Worm (Caenorhabditis elegans) whole organism, L3 larva: ENCODE measurements around the gene hot-9.
A peak's percentile ranks its signal among the peaks of the same experiment; 100 is the strongest.

ENCODE experiments used
- ama-1 ChIP-seq: fragments of 150-350 bp; optimal IDR thresholded peaks from 2 replicates; lab custom pipeline; 2018
- ceh-28 ChIP-seq: fragments of 150-350 bp; optimal IDR thresholded peaks from 2 replicates; lab custom pipeline; 2014; ENCODE audit warnings: missing biosample characterization, missing genetic modification reagents, missing genetic modification characterization
- daf-12 ChIP-seq: fragments of 150-350 bp; optimal IDR thresholded peaks from 2 replicates; lab custom pipeline; 2014; ENCODE audit warnings: missing biosample characterization, missing genetic modification reagents, missing genetic modification characterization
- elt-1 ChIP-seq: fragments of 150-350 bp; optimal IDR thresholded peaks from 2 replicates; lab custom pipeline; 2014; ENCODE audit warnings: missing biosample characterization, missing genetic modification characterization
- elt-2 ChIP-seq: sonication (generic microtip); optimal IDR thresholded peaks from 2 replicates; lab custom pipeline; 2016; ENCODE audit warnings: missing genetic modification reagents, mild to moderate bottlenecking, missing genetic modification characterization, missing compliant biosample characterization
- elt-3 ChIP-seq, 3 experiments: fragments of 150-350 bp in 1 of 3; sonication (generic microtip) in 2 of 3; optimal IDR thresholded peaks; 2 replicates in 2 of 3; 4 replicates in 1 of 3; lab custom pipeline; 2014 to 2017; ENCODE audit warnings: missing biosample characterization in 3 of 3, missing genetic modification characterization in 3 of 3
- hmg-11 ChIP-seq: sonication (generic microtip); optimal IDR thresholded peaks from 2 replicates; lab custom pipeline; 2016; ENCODE audit warnings: missing genetic modification characterization, missing compliant biosample characterization
- lin-15B ChIP-seq: fragments of 150-350 bp; optimal IDR thresholded peaks from 2 replicates; lab custom pipeline; 2014; ENCODE audit warnings: missing biosample characterization, missing genetic modification characterization
- lin-39 ChIP-seq: fragments of 150-350 bp; optimal IDR thresholded peaks from 2 replicates; lab custom pipeline; 2018; ENCODE audit warnings: missing biosample characterization, missing genetic modification reagents, missing genetic modification characterization
- lsy-12 ChIP-seq: sonication (generic microtip); optimal IDR thresholded peaks from 2 replicates; lab custom pipeline; 2016; ENCODE audit warnings: mild to moderate bottlenecking, missing genetic modification characterization, missing compliant biosample characterization
- mdl-1 ChIP-seq: fragments of 150-350 bp; optimal IDR thresholded peaks from 2 replicates; lab custom pipeline; 2014; ENCODE audit warnings: missing biosample characterization, missing genetic modification characterization
- nfya-1 ChIP-seq: sonication (generic microtip); optimal IDR thresholded peaks from 2 replicates; lab custom pipeline; 2017; ENCODE audit warnings: missing genetic modification characterization, mild to moderate bottlenecking, missing compliant biosample characterization, antibody characterized with exemption, moderate library complexity; ENCODE audit not compliant: insufficient read depth
- nhr-11 ChIP-seq: fragments of 150-350 bp; optimal IDR thresholded peaks from 2 replicates; lab custom pipeline; 2014; ENCODE audit warnings: missing biosample characterization, missing genetic modification characterization
- nhr-12 ChIP-seq: fragments of 150-350 bp; optimal IDR thresholded peaks from 2 replicates; lab custom pipeline; 2014; ENCODE audit warnings: missing biosample characterization, missing genetic modification characterization
- nhr-23 ChIP-seq: fragments of 150-350 bp; optimal IDR thresholded peaks from 2 replicates; lab custom pipeline; 2014; ENCODE audit warnings: missing biosample characterization, missing genetic modification reagents, missing genetic modification characterization
- nhr-25 ChIP-seq: sonication (generic microtip); optimal IDR thresholded peaks from 2 replicates; lab custom pipeline; 2017; ENCODE audit warnings: missing biosample characterization, missing genetic modification characterization
- nhr-43 ChIP-seq: sonication (generic microtip); optimal IDR thresholded peaks from 2 replicates; lab custom pipeline; 2016; ENCODE audit warnings: mild to moderate bottlenecking, missing genetic modification characterization, missing compliant biosample characterization; ENCODE audit not compliant: poor library complexity, severe bottlenecking
- nhr-67 ChIP-seq: fragments of 150-350 bp; optimal IDR thresholded peaks from 2 replicates; lab custom pipeline; 2014; ENCODE audit warnings: missing biosample characterization, missing genetic modification characterization
- nhr-76 ChIP-seq: fragments of 150-350 bp; sonication (generic microtip); optimal IDR thresholded peaks from 5 replicates; lab custom pipeline; 2014; ENCODE audit warnings: missing biosample characterization, missing genetic modification characterization
- nhr-77 ChIP-seq: fragments of 150-350 bp; optimal IDR thresholded peaks from 2 replicates; lab custom pipeline; 2014; ENCODE audit warnings: missing biosample characterization, missing genetic modification characterization
- pha-4 ChIP-seq: fragments of 150-350 bp; optimal IDR thresholded peaks from 2 replicates; lab custom pipeline; 2014; ENCODE audit warnings: missing biosample characterization, missing genetic modification reagents, missing genetic modification characterization
- pqm-1 ChIP-seq: fragments of 150-350 bp; optimal IDR thresholded peaks from 2 replicates; lab custom pipeline; 2017; ENCODE audit warnings: missing biosample characterization, missing genetic modification characterization, inconsistent platforms
- sea-2 ChIP-seq: fragments of 150-350 bp; sonication (generic microtip); optimal IDR thresholded peaks from 4 replicates; lab custom pipeline; 2014; ENCODE audit warnings: missing biosample characterization, missing genetic modification reagents, missing genetic modification characterization
- skn-1 ChIP-seq: fragments of 150-350 bp; optimal IDR thresholded peaks from 2 replicates; lab custom pipeline; 2014; ENCODE audit warnings: missing biosample characterization, missing genetic modification characterization
- snpc-4 ChIP-seq: fragments of 150-350 bp; optimal IDR thresholded peaks from 2 replicates; lab custom pipeline; 2014; ENCODE audit warnings: missing biosample characterization, missing genetic modification characterization
- tbx-2 ChIP-seq: sonication (generic microtip); optimal IDR thresholded peaks from 2 replicates; lab custom pipeline; 2016; ENCODE audit warnings: mild to moderate bottlenecking, missing genetic modification characterization, missing compliant biosample characterization
- ztf-11 ChIP-seq: fragments of 150-350 bp; optimal IDR thresholded peaks from 2 replicates; lab custom pipeline; 2014; ENCODE audit warnings: missing biosample characterization, missing genetic modification characterization

hot-9 gene

DNA sequence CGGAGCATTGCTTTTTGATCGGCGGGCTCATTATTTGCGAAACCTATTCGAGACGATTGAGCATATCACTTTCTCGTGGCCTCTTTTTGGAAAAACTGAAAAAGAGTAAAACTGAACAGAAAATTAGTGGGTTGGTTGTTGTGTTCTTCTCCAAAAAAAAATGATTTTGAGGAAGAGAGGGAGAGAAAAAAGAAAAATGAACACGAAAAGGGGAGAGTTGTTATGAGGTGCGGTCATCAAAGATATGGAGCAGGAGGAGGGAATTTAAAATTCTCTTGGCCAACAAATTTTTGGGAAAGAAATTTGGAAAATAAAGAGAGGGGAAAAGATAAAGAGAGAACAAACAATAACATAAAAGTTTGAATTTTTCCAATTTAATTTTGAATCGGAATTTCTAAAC, at the start of gene hot-9:
hot-9 (minus strand) TSS at position 101 of the 400 bp plus-strand sequence.
- no peak for TF ChIP-seq nhr-11
- TF ChIP-seq, all 47 proteins: peak for 0

DNA sequence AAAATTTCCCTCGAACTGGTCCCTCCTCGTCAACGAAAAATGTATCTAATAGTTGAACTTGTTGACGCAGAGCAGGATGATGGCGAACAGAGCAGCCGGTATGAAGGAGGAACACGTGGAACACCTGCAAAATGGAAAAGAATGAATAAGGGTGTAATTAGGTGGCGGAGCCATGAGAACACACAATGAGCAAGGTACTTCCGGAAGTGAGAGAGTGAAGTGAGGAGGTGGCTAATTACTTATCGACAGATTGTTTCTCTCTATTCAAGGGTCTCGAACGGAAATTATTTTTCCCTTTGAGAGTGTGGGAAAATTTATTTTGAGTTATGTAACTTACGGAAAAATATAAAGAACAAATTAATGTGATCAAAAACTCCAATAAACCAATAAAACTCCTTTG, 48.2 kb upstream of the hot-9 start:
- TF ChIP-seq snpc-4 (tag; lab: Kevin White, UChicago) (no peak), nhr-67 (tag; lab: Kevin White, UChicago) (no peak), ztf-11 (tag; lab: Kevin White, UChicago) (no peak), daf-12 (tag; lab: Kevin White, UChicago) (no peak), tbx-2 (tag; lab: Kevin White, UChicago) (no peak), nhr-76 (tag; lab: Kevin White, UChicago) (no peak)
- TF ChIP-seq, all 47 proteins: peak for 0

DNA sequence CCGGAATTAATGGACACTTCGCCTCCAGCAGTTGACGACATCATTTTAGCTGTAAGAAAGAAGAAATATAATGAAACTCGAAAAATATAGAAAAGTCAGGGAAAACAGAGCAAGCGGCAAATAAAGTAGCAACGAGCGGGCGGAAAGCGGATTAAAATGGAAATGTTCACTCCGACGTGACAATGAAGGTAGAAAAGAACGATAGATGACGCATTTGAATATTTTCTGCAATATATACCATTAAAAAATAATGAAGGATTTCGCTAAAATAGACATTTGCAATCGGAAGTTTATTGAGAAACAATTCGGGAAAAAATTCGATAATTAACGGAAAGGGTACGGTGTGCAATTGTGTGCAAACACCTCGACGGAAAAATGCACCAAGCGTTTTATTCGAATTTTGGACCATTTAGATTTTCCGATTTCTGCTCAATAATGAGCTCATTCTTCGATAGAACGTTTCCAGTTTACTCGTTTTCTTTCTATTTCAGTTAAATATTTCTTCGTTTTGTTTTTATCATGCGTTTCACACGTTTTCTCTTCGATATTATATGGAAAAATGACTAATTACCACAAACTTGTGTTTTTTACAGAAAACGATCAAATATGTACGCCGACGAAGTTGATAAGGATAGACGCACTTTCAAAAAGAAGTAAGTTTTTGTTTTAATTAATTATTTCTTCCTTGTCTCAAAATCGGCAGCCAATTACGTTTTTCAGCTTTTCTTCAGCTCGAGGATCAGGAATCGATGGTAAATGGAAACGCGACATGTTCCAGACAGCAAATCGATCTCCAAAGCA, 45.9 kb upstream of the hot-9 start, which contains the start of the genes snpn-1 and C02B10.4:
snpn-1 (minus strand) TSS at position 51 of the 801 bp plus-strand sequence.
C02B10.4 (plus strand) TSS at position 594 of the 801 bp plus-strand sequence.
- peak; percentile 5 for TF ChIP-seq nhr-43
- peak; percentile 33 for TF ChIP-seq skn-1 (tag; lab: Kevin White, UChicago)
- peak; percentile 10 for TF ChIP-seq snpc-4 (tag; lab: Kevin White, UChicago)
- no peak for TF ChIP-seq ama-1
- peak; percentile 34 for TF ChIP-seq hmg-11
- peak; percentile 37 for TF ChIP-seq lin-15B (tag; lab: Kevin White, UChicago)
- TF ChIP-seq nfya-1 (tag; lab: Kevin White, UChicago): peak; percentile 82
- TF ChIP-seq elt-2 (tag; lab: Kevin White, UChicago): peak; percentile 11
- peak; percentile 3 for TF ChIP-seq pqm-1 (tag; lab: Kevin White, UChicago)
- no peak for TF ChIP-seq lsy-12
- TF ChIP-seq elt-1 (tag; lab: Kevin White, UChicago): no peak
- peak; percentile 22 for TF ChIP-seq sea-2 (GFP tag; lab: Kevin White, UChicago)
- TF ChIP-seq tbx-2 (tag; lab: Kevin White, UChicago): no peak
- peak; percentile 76 for TF ChIP-seq lin-39 (tag; lab: Kevin White, UChicago)
- no peak for TF ChIP-seq nhr-12 (tag; lab: Kevin White, UChicago)
- TF ChIP-seq pha-4 (tag; lab: Kevin White, UChicago): peak; percentile 52
- TF ChIP-seq ceh-28 (tag; lab: Kevin White, UChicago): peak; percentile 24
- no peak for TF ChIP-seq daf-12 (tag; lab: Kevin White, UChicago)

DNA sequence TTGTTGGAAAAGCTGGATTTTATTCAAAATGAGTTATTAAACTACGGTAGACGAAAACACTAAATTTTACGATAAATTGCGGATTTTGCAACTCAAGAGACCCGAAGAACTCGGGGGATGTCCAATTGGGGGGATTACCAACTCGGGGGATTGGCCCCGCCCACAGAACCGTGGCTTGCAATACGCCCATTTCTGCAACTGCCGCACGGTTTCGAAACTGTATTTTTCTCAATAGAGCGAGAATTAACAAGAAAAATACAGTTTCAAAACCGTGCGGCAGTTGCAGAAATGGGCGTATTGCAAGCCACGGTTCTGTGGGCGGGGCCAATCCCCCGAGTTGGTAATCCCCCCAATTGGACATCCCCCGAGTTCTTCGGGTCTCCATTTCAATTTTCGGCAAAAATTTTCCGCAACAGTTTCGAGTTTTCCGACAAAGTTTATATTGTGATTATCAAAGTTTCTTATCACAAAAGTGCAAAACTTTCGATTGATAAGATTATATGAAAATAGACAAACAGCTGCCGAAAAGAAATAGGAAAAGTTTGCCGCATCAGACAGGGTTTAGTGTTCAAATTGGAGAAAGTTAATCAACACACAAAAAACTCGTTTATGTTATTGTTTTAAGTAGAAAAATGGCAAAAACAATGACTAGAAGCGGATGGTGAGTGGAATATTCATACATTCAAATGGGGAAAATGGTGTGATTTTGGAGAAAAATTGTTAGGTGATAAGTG, 44.7 kb upstream of the hot-9 start:
- TF ChIP-seq elt-3 (tag; optimal IDR thresholded peaks at IDR 0.05; lab: Kevin White, UChicago) (peak in 1 of 3 experiments; percentile 92), nhr-23 (tag; lab: Kevin White, UChicago) (peak; percentile 28), nfya-1 (tag; lab: Kevin White, UChicago) (peak; percentile 12), nhr-25 (tag; lab: Kevin White, UChicago) (peak; percentile 35), elt-2 (tag; lab: Kevin White, UChicago) (peak; percentile 79)

DNA sequence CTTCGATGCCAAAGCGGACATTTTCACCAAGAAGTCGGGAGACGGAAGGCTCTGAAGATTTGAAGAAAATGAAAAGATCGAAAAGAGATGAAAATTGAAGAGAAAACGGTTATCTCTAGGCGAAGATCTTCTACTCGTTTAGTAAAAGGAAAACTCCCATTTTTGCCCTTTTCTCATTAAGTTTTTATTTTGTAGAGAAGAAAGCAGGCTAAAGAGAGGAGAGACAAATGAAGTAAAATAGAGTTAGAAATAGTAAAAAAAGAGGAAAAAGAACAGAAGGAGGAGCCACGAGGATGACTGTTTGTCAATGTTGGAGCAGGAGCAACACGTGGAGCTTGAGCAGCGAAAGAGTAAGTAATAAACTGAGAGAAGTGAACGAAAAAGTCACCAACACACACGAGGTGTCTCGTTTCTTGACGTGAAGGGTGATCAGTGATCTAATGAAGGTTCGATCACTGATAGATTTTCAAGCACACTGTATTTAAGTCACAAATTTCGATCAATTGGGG, 43.6 kb upstream of the hot-9 start, which contains the start of gene ivd-1:
ivd-1 (minus strand) TSS at position 51 of the 509 bp plus-strand sequence.
- TF ChIP-seq mdl-1 (tag; lab: Kevin White, UChicago) (peak; percentile 8), nhr-76 (tag; lab: Kevin White, UChicago) (no peak), pha-4 (tag; lab: Kevin White, UChicago) (peak; percentile 75), elt-2 (tag; lab: Kevin White, UChicago) (peak; percentile 75)
- TF ChIP-seq, all 47 proteins: peak for 3

DNA sequence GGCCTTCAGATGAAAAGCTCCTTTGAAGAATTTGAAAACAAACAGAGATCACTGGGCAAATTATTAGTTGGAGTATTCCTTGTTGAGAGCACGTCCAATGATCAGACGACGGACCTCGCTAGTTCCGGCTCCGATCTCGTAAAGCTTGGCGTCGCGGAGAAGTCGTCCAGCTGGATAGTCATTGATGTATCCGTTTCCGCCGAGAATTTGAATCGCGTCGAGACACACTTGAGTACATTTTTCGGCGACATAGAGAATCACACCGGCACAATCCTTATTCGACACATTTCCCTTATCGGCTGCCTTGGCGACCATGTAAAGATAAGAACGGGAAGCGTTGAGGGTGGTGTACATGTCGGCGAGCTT, 41.7 kb upstream of the hot-9 start:
- TF ChIP-seq nhr-77 (tag; lab: Kevin White, UChicago) (no peak), elt-2 (tag; lab: Kevin White, UChicago) (peak; percentile 25)
- TF ChIP-seq, all 47 proteins: peak for 1
